Fruit fly (Drosophila melanogaster) whole organism, embryonic: ENCODE results near the gene dpr20.
A peak's percentile ranks its signal among the peaks of the same experiment; 100 is the strongest.

Experiments
- ATbp ChIP-seq: fragments of 200-800 bp; sonication (Bioruptor generic); optimal IDR thresholded peaks from 2 replicates; lab custom pipeline; 2017; ENCODE audit warnings: missing biosample characterization, mild to moderate bottlenecking, missing genetic modification characterization, missing genetic modification reagents
- CG11560 ChIP-seq: fragments of 200-800 bp; sonication (Bioruptor generic); IDR thresholded peaks from 3 replicates; pipeline ENCODE4 v1.3.6; 2022; ENCODE audit warnings: missing biosample characterization, missing genetic modification characterization
- CG14860 ChIP-seq: fragments of 200-800 bp; sonication (Bioruptor generic); IDR thresholded peaks from 3 replicates; pipeline ENCODE4 v1.3.6; 2022; ENCODE audit warnings: missing biosample characterization, missing genetic modification characterization; ENCODE audit not compliant: partially characterized antibody
- CG15011 ChIP-seq: fragments of 200-800 bp; sonication (Bioruptor generic); optimal IDR thresholded peaks from 3 replicates; lab custom pipeline; 2018; ENCODE audit warnings: missing biosample characterization, mild to moderate bottlenecking, missing genetic modification characterization
- CG16779 ChIP-seq: fragments of 200-800 bp; sonication (Bioruptor generic); IDR thresholded peaks from 2 replicates; pipeline ENCODE4 v1.3.6; 2022; ENCODE audit warnings: missing biosample characterization, missing genetic modification characterization
- CG17802 ChIP-seq: fragments of 200-800 bp; sonication (Bioruptor generic); optimal IDR thresholded peaks from 2 replicates; lab custom pipeline; 2018; ENCODE audit warnings: missing biosample characterization, mild to moderate bottlenecking, missing genetic modification characterization, moderate library complexity
- CG18262 ChIP-seq: fragments of 200-800 bp; optimal IDR thresholded peaks from 3 replicates; lab custom pipeline; 2019; ENCODE audit warnings: missing biosample characterization, mild to moderate bottlenecking, missing genetic modification characterization, moderate library complexity
- CG2129 ChIP-seq: fragments of 200-800 bp; sonication (Bioruptor generic); IDR thresholded peaks from 2 replicates; pipeline ENCODE4 v1.3.6; 2022; ENCODE audit warnings: missing biosample characterization, missing genetic modification characterization; ENCODE audit not compliant: partially characterized antibody
- CG2199 ChIP-seq: fragments of 200-800 bp; sonication (Bioruptor generic); IDR thresholded peaks from 3 replicates; pipeline ENCODE4 v1.3.6; 2022; ENCODE audit warnings: missing biosample characterization, missing genetic modification characterization
- CG30403 ChIP-seq: fragments of 200-800 bp; sonication (Bioruptor generic); optimal IDR thresholded peaks from 3 replicates; lab custom pipeline; 2016; ENCODE audit warnings: missing biosample characterization, missing genetic modification characterization
- CG3726 ChIP-seq: fragments of 200-800 bp; sonication (Bioruptor generic); IDR thresholded peaks from 3 replicates; pipeline ENCODE4, ENCODE4 v1.3.6; 2022; ENCODE audit warnings: missing biosample characterization, missing genetic modification characterization
- CG3838 ChIP-seq: fragments of 200-800 bp; sonication (Bioruptor generic); optimal IDR thresholded peaks from 3 replicates; lab custom pipeline; 2016; ENCODE audit warnings: missing biosample characterization, missing genetic modification characterization
- CG5953 ChIP-seq: fragments of 200-800 bp; sonication (Bioruptor generic); IDR thresholded peaks from 2 replicates; pipeline ENCODE4 v1.3.6; 2022; ENCODE audit warnings: missing biosample characterization, missing genetic modification characterization
- CG6765 ChIP-seq: fragments of 200-800 bp; sonication (Bioruptor generic); optimal IDR thresholded peaks from 3 replicates; lab custom pipeline; 2017; ENCODE audit warnings: missing biosample characterization, mild to moderate bottlenecking, missing genetic modification characterization
- CG6791 ChIP-seq: fragments of 200-800 bp; sonication (Bioruptor generic); IDR thresholded peaks from 3 replicates; pipeline ENCODE4 v1.3.6; 2022; ENCODE audit warnings: missing biosample characterization, missing genetic modification characterization; ENCODE audit not compliant: partially characterized antibody
- CG7745 ChIP-seq: fragments of 200-800 bp; sonication (Bioruptor generic); optimal IDR thresholded peaks from 2 replicates; lab custom pipeline; 2018; ENCODE audit warnings: missing biosample characterization, mild to moderate bottlenecking, missing genetic modification characterization, moderate library complexity
- CG7987 ChIP-seq: fragments of 200-800 bp; sonication (Bioruptor generic); optimal IDR thresholded peaks from 2 replicates; lab custom pipeline; 2018; ENCODE audit warnings: missing biosample characterization, mild to moderate bottlenecking, missing genetic modification characterization, moderate library complexity
- CG8765 ChIP-seq: fragments of 200-800 bp; sonication (Bioruptor generic); IDR thresholded peaks from 2 replicates; pipeline ENCODE4 v1.3.6; 2022; ENCODE audit warnings: missing biosample characterization, missing genetic modification characterization
- Dbx ChIP-seq: fragments of 200-800 bp; sonication (Bioruptor generic); IDR thresholded peaks from 3 replicates; pipeline ENCODE4 v1.3.6; 2022; ENCODE audit warnings: missing biosample characterization, missing genetic modification characterization
- HmgD ChIP-seq: fragments of 200-800 bp; sonication (Bioruptor generic); optimal IDR thresholded peaks from 3 replicates; lab custom pipeline; 2016; ENCODE audit warnings: missing biosample characterization, missing genetic modification characterization
- Hmr ChIP-seq: fragments of 200-800 bp; sonication (Bioruptor generic); optimal IDR thresholded peaks from 3 replicates; lab custom pipeline; 2017; ENCODE audit warnings: mild to moderate bottlenecking, missing biosample characterization, missing genetic modification reagents, missing genetic modification characterization
- Mrtf ChIP-seq: fragments of 200-800 bp; sonication (Bioruptor generic); IDR thresholded peaks from 3 replicates; pipeline ENCODE4 v1.3.6; 2022; ENCODE audit warnings: missing biosample characterization, missing genetic modification characterization
- NFAT ChIP-seq: fragments of 200-800 bp; sonication (Bioruptor generic); IDR thresholded peaks from 2 replicates; pipeline ENCODE4 v1.3.6; 2022; ENCODE audit warnings: missing biosample characterization, missing genetic modification characterization
- NK7.1 ChIP-seq: fragments of 200-800 bp; sonication (Bioruptor generic); optimal IDR thresholded peaks from 3 replicates; lab custom pipeline; 2016; ENCODE audit warnings: missing biosample characterization, missing genetic modification characterization
- Nf-YA ChIP-seq: fragments of 200-800 bp; sonication (Bioruptor generic); IDR thresholded peaks from 2 replicates; pipeline ENCODE4 v1.3.6; 2022; ENCODE audit warnings: missing biosample characterization, missing genetic modification characterization
- Nf-YB ChIP-seq: fragments of 200-800 bp; sonication (Bioruptor generic); optimal IDR thresholded peaks from 3 replicates; lab custom pipeline; 2019; ENCODE audit warnings: missing biosample characterization, mild to moderate bottlenecking, missing genetic modification characterization, moderate library complexity
- Nf-YC ChIP-seq: fragments of 200-800 bp; optimal IDR thresholded peaks from 3 replicates; lab custom pipeline; 2019; ENCODE audit warnings: missing biosample characterization, mild to moderate bottlenecking, missing genetic modification characterization, moderate library complexity
- Pdp1 ChIP-seq, 2 experiments: fragments of 200-800 bp; sonication (Bioruptor generic); optimal IDR thresholded peaks; 3 replicates each; lab custom pipeline; 2016; ENCODE audit warnings: missing biosample characterization in 2 of 2, missing genetic modification characterization in 2 of 2, mild to moderate bottlenecking in 1 of 2, moderate library complexity in 1 of 2
- Scr ChIP-seq: fragments of 200-800 bp; sonication (Bioruptor generic); IDR thresholded peaks from 2 replicates; pipeline ENCODE4 v1.3.6; 2022; ENCODE audit warnings: missing biosample characterization, missing genetic modification characterization; ENCODE audit not compliant: partially characterized antibody
- Sry-δ ChIP-seq: fragments of 200-800 bp; sonication (Bioruptor generic); optimal IDR thresholded peaks from 2 replicates; lab custom pipeline; 2016; ENCODE audit warnings: missing biosample characterization, missing genetic modification characterization
- Taf1 ChIP-seq: fragments of 200-800 bp; sonication (Bioruptor generic); IDR thresholded peaks from 2 replicates; pipeline ENCODE4 v1.3.6; 2022; ENCODE audit warnings: missing biosample characterization, missing genetic modification characterization
- cas ChIP-seq: fragments of 200-800 bp; sonication (Bioruptor generic); IDR thresholded peaks from 2 replicates; pipeline ENCODE4 v1.3.6; 2022; ENCODE audit warnings: missing biosample characterization, missing genetic modification characterization
- cg ChIP-seq: fragments of 200-800 bp; sonication (Bioruptor generic); optimal IDR thresholded peaks from 3 replicates; lab custom pipeline; 2019; ENCODE audit warnings: missing biosample characterization, mild to moderate bottlenecking, missing genetic modification characterization, moderate library complexity
- crol ChIP-seq: fragments of 200-800 bp; sonication (Bioruptor generic); IDR thresholded peaks from 2 replicates; pipeline ENCODE4 v1.3.6; 2022; ENCODE audit warnings: missing biosample characterization, missing genetic modification characterization
- dm ChIP-seq: fragments of 200-800 bp; sonication (Bioruptor generic); optimal IDR thresholded peaks from 3 replicates; lab custom pipeline; 2016; ENCODE audit warnings: missing biosample characterization, missing genetic modification characterization
- dysf ChIP-seq: fragments of 200-800 bp; sonication (Bioruptor generic); IDR thresholded peaks from 3 replicates; pipeline ENCODE4 v1.3.6; 2022; ENCODE audit warnings: missing biosample characterization, missing genetic modification characterization
- eve ChIP-seq, 2 experiments: fragments of >200 bp; optimal IDR thresholded peaks; 2 replicates each; lab custom pipeline; 2017; ENCODE audit warnings: missing biosample characterization in 2 of 2, missing genetic modification characterization in 2 of 2
- gfzf ChIP-seq: fragments of 200-800 bp; sonication (Bioruptor generic); optimal IDR thresholded peaks from 2 replicates; lab custom pipeline; 2016; ENCODE audit warnings: missing biosample characterization, mild to moderate bottlenecking, missing genetic modification characterization, moderate library complexity
- hbn ChIP-seq: fragments of 200-800 bp; sonication (Bioruptor generic); IDR thresholded peaks from 2 replicates; pipeline ENCODE4 v1.3.6; 2022; ENCODE audit warnings: missing biosample characterization, missing genetic modification characterization; ENCODE audit not compliant: partially characterized antibody
- jing ChIP-seq: fragments of 200-800 bp; sonication (Bioruptor generic); optimal IDR thresholded peaks from 2 replicates; lab custom pipeline; 2018; ENCODE audit warnings: missing biosample characterization, mild to moderate bottlenecking, missing genetic modification characterization
- nerfin-1 ChIP-seq: fragments of 200-800 bp; sonication (Bioruptor generic); optimal IDR thresholded peaks from 3 replicates; lab custom pipeline; 2019; ENCODE audit warnings: missing biosample characterization, mild to moderate bottlenecking, missing genetic modification characterization, moderate library complexity
- onecut ChIP-seq: fragments of 200-800 bp; sonication (Bioruptor generic); IDR thresholded peaks from 2 replicates; pipeline ENCODE4 v1.3.6; 2022; ENCODE audit warnings: missing biosample characterization, missing genetic modification characterization
- peb ChIP-seq: fragments of 200-800 bp; sonication (Bioruptor generic); IDR thresholded peaks from 2 replicates; pipeline ENCODE4 v1.3.6; 2022; ENCODE audit warnings: missing biosample characterization, missing genetic modification characterization
- pita ChIP-seq: fragments of 200-800 bp; sonication (Bioruptor generic); optimal IDR thresholded peaks from 2 replicates; lab custom pipeline; 2017; ENCODE audit warnings: missing biosample characterization, mild to moderate bottlenecking, missing genetic modification characterization
- prd ChIP-seq, 3 experiments: fragments of >200 bp in 2 of 3; fragments of 200-800 bp in 1 of 3; sonication (Bioruptor generic) in 1 of 3; optimal IDR thresholded peaks in 2 of 3; IDR thresholded peaks in 1 of 3; 2 replicates in 2 of 3; 3 replicates in 1 of 3; pipeline versions ENCODE4 v1.3.6 to Lab custom; 2017 to 2022; ENCODE audit warnings: missing biosample characterization in 1 of 3, missing genetic modification characterization in 1 of 3
- run ChIP-seq: fragments of 200-800 bp; sonication (Bioruptor generic); optimal IDR thresholded peaks from 3 replicates; lab custom pipeline; 2018; ENCODE audit warnings: missing biosample characterization, mild to moderate bottlenecking, missing genetic modification characterization
- sisA ChIP-seq: fragments of 200-800 bp; sonication (Bioruptor generic); IDR thresholded peaks from 2 replicates; pipeline ENCODE4 v1.3.6; 2022; ENCODE audit warnings: missing biosample characterization, missing genetic modification characterization
- tap ChIP-seq: fragments of 200-800 bp; optimal IDR thresholded peaks from 3 replicates; lab custom pipeline; 2019; ENCODE audit warnings: missing biosample characterization, mild to moderate bottlenecking, missing genetic modification characterization, moderate library complexity
- trem ChIP-seq: fragments of 200-800 bp; optimal IDR thresholded peaks from 3 replicates; lab custom pipeline; 2019; ENCODE audit warnings: missing biosample characterization, mild to moderate bottlenecking, missing genetic modification characterization, moderate library complexity
- vvl ChIP-seq: fragments of 200-800 bp; sonication (Bioruptor generic); IDR thresholded peaks from 2 replicates; pipeline ENCODE4 v1.3.6; 2022; ENCODE audit warnings: missing biosample characterization, missing genetic modification characterization
- yki ChIP-seq: fragments of >200 bp; optimal IDR thresholded peaks from 3 replicates; lab custom pipeline; 2018

Gene dpr20

DNA sequence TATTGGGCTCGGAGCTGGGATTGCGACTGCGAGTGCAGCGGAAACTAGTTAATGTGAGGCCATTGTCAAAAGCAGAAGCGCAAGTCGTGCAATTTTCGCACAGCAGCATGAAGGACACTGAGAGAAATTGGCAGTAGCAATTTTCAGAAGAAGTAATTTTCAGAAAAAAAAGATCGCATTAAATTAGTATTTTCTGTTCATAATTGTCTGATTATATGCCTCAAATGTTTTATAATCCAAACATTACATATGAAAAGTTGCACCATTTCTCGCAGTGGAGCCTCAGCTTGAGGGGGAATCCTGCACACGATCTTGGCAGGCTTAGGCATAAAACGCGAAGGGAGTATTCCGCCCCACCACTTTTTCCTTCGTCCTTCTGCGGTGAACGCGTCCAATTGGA is 47.3 kb upstream of the dpr20 start (continued):
- TF ChIP-seq gfzf (no peak), cg (GFP tag; lab: Kevin White, UChicago) (no peak), CG14860 (no peak), CG5953 (no peak), CG18262 (peak; percentile 77), Mrtf (no peak), NK7.1 (peak; percentile 13), CG11560 (tag; lab: Robert Waterston, UW) (no peak), peb (GFP tag; lab: Robert Waterston, UW) (peak; percentile 57; the same call in 1 of the 2 replicates), CG6765 (GFP tag; lab: Kevin White, UChicago) (no peak), tap (tag; lab: Kevin White, UChicago) (no peak), CG3838 (GFP tag; lab: Kevin White, UChicago) (no peak), dm (GFP tag; lab: Kevin White, UChicago) (peak; percentile 5), crol (GFP tag; lab: Robert Waterston, UW) (no peak), Sry-δ (peak; percentile 8), CG15011 (no peak), CG2199 (no peak), ATbp (GFP tag; lab: Kevin White, UChicago) (peak; percentile 66), dysf (GFP tag; lab: Robert Waterston, UW) (peak; percentile 56; the same call in 2 of the 3 replicates), CG2129 (no peak), Scr (GFP tag; lab: Robert Waterston, UW) (no peak), nerfin-1 (tag; lab: Kevin White, UChicago) (no peak), run (tag; lab: Kevin White, UChicago) (no peak), CG6791 (GFP tag; lab: Robert Waterston, UW) (no peak), CG7987 (GFP tag; lab: Kevin White, UChicago) (no peak), yki (lab: Kevin White, UChicago) (no peak), hbn (GFP tag; lab: Robert Waterston, UW) (no peak), Dbx (GFP tag; lab: Robert Waterston, UW) (no peak), Nf-YC (tag; lab: Kevin White, UChicago) (no peak), CG8765 (GFP tag; lab: Robert Waterston, UW) (peak; percentile 27; the same call in 1 of the 2 replicates), jing (GFP tag; lab: Kevin White, UChicago) (peak; percentile 45), pita (GFP tag; lab: Kevin White, UChicago) (no peak), CG17802 (tag; lab: Kevin White, UChicago) (peak; percentile 44), cas (no peak), CG7745 (tag; lab: Kevin White, UChicago) (peak; percentile 27), CG30403 (peak; percentile 63), onecut (GFP tag; lab: Robert Waterston, UW) (peak; percentile 54), Nf-YA (GFP tag; lab: Robert Waterston, UW) (peak; percentile 27; the same call in 1 of the 2 replicates), prd (optimal IDR thresholded peaks at IDR 0.05; lab: Kevin White, UChicago) (no peak), prd (GFP tag; IDR thresholded peaks at IDR 0.05; lab: Robert Waterston, UW) (peak; percentile 81), Taf1 (GFP tag; lab: Robert Waterston, UW) (no peak), HmgD (GFP tag; lab: Kevin White, UChicago) (peak; percentile 3), NFAT (GFP tag; lab: Robert Waterston, UW) (no peak), vvl (GFP tag; lab: Robert Waterston, UW) (peak; percentile 68), CG16779 (no peak), Pdp1 (GFP tag; optimal IDR thresholded peaks at IDR 0.05; lab: Kevin White, UChicago) (peak; percentile 26 to 39), sisA (GFP tag; lab: Robert Waterston, UW) (peak; percentile 79), trem (tag; lab: Kevin White, UChicago) (peak; percentile 20), eve (GFP tag; optimal IDR thresholded peaks at IDR 0.05; lab: Kevin White, UChicago) (peak in 1 of 2 experiments; percentile 81), Nf-YB (GFP tag; lab: Kevin White, UChicago) (peak; percentile 2), Hmr (GFP tag; lab: Kevin White, UChicago) (no peak), CG3726 (GFP tag; lab: Robert Waterston, UW) (no peak)
